Fruit fly (Drosophila melanogaster) whole organism, embryonic: Measurements from ENCODE around the gene CG16972.

Experiments
- Antp ChIP-seq: fragments of 200-800 bp; sonication (Bioruptor generic); optimal IDR thresholded peaks from 3 replicates; lab custom pipeline; 2016; ENCODE audit warnings: missing biosample characterization, missing genetic modification characterization
- B-H1 ChIP-seq: fragments of 200-800 bp; sonication (Bioruptor generic); IDR thresholded peaks from 3 replicates; pipeline ENCODE4 v1.3.6; 2022; ENCODE audit warnings: missing biosample characterization, missing genetic modification characterization
- CG1024 ChIP-seq: fragments of 200-800 bp; sonication (Bioruptor generic); IDR thresholded peaks from 2 replicates; pipeline ENCODE4 v1.3.6; 2022; ENCODE audit warnings: missing biosample characterization, missing genetic modification characterization
- CG11093 ChIP-seq: fragments of 200-800 bp; sonication (Bioruptor generic); IDR thresholded peaks from 3 replicates; pipeline ENCODE4 v1.3.6; 2022; ENCODE audit warnings: missing biosample characterization, missing genetic modification characterization
- CG12155 ChIP-seq: fragments of 200-800 bp; sonication (Bioruptor generic); optimal IDR thresholded peaks from 3 replicates; lab custom pipeline; 2016; ENCODE audit warnings: missing biosample characterization, missing genetic modification characterization
- CG13287 ChIP-seq: fragments of 200-800 bp; sonication (Bioruptor generic); IDR thresholded peaks from 2 replicates; pipeline ENCODE4 v1.3.6; 2022; ENCODE audit warnings: missing biosample characterization, missing genetic modification characterization; ENCODE audit not compliant: partially characterized antibody
- CG16779 ChIP-seq: fragments of 200-800 bp; sonication (Bioruptor generic); IDR thresholded peaks from 2 replicates; pipeline ENCODE4 v1.3.6; 2022; ENCODE audit warnings: missing biosample characterization, missing genetic modification characterization
- CG17186 ChIP-seq: fragments of 200-800 bp; sonication (Bioruptor generic); optimal IDR thresholded peaks from 3 replicates; lab custom pipeline; 2017; ENCODE audit warnings: missing biosample characterization, missing genetic modification reagents, missing genetic modification characterization
- CG30403 ChIP-seq: fragments of 200-800 bp; sonication (Bioruptor generic); optimal IDR thresholded peaks from 3 replicates; lab custom pipeline; 2016; ENCODE audit warnings: missing biosample characterization, missing genetic modification characterization
- CG30431 ChIP-seq: fragments of 200-800 bp; sonication (Bioruptor generic); optimal IDR thresholded peaks from 2 replicates; lab custom pipeline; 2017; ENCODE audit warnings: missing biosample characterization, missing genetic modification characterization
- CG3847 ChIP-seq: fragments of 200-800 bp; sonication (Bioruptor generic); IDR thresholded peaks from 2 replicates; pipeline ENCODE4 v1.3.6; 2022; ENCODE audit warnings: missing biosample characterization, missing genetic modification characterization
- CG4424 ChIP-seq: fragments of 200-800 bp; sonication (Bioruptor generic); optimal IDR thresholded peaks from 3 replicates; lab custom pipeline; 2016; ENCODE audit warnings: missing biosample characterization, missing genetic modification characterization
- CG4617 ChIP-seq: fragments of 200-800 bp; sonication (Bioruptor generic); optimal IDR thresholded peaks from 3 replicates; lab custom pipeline; 2016; ENCODE audit warnings: missing biosample characterization, missing genetic modification characterization, borderline replicate concordance
- CG6254 ChIP-seq: fragments of 200-800 bp; sonication (Bioruptor generic); optimal IDR thresholded peaks from 3 replicates; lab custom pipeline; 2017; ENCODE audit warnings: mild to moderate bottlenecking, missing biosample characterization, missing genetic modification reagents, missing genetic modification characterization
- CG6854 ChIP-seq: fragments of 200-800 bp; sonication (Bioruptor generic); optimal IDR thresholded peaks from 3 replicates; lab custom pipeline; 2017; ENCODE audit warnings: missing biosample characterization, mild to moderate bottlenecking, missing genetic modification characterization
- CG9609 ChIP-seq: fragments of 200-800 bp; sonication (Bioruptor generic); optimal IDR thresholded peaks from 3 replicates; lab custom pipeline; 2016; ENCODE audit warnings: missing biosample characterization, missing genetic modification characterization
- D19A ChIP-seq: fragments of 200-800 bp; optimal IDR thresholded peaks from 3 replicates; lab custom pipeline; 2019; ENCODE audit warnings: missing biosample characterization, mild to moderate bottlenecking, missing genetic modification characterization, moderate library complexity
- Dip3 ChIP-seq: fragments of 200-800 bp; sonication (Bioruptor generic); optimal IDR thresholded peaks from 3 replicates; lab custom pipeline; 2016; ENCODE audit warnings: missing biosample characterization, missing genetic modification characterization
- HLH3B ChIP-seq: fragments of 200-800 bp; sonication (Bioruptor generic); IDR thresholded peaks from 2 replicates; pipeline ENCODE4 v1.3.6; 2022; ENCODE audit warnings: missing biosample characterization, missing genetic modification characterization
- HLH54F ChIP-seq: fragments of 200-800 bp; sonication (Bioruptor generic); optimal IDR thresholded peaks from 3 replicates; lab custom pipeline; 2016; ENCODE audit warnings: missing biosample characterization, missing genetic modification characterization
- Hmr ChIP-seq: fragments of 200-800 bp; sonication (Bioruptor generic); optimal IDR thresholded peaks from 3 replicates; lab custom pipeline; 2017; ENCODE audit warnings: mild to moderate bottlenecking, missing biosample characterization, missing genetic modification reagents, missing genetic modification characterization
- Med ChIP-seq: fragments of 200-800 bp; sonication (Bioruptor generic); peaks from one replicate; lab custom pipeline; 2016; ENCODE audit warnings: missing biosample characterization, missing genetic modification characterization, mild to moderate bottlenecking, inconsistent platforms, moderate library complexity
- Myb ChIP-seq: fragments of 200-800 bp; sonication (Bioruptor generic); optimal IDR thresholded peaks from 2 replicates; lab custom pipeline; 2016; ENCODE audit warnings: missing biosample characterization, missing genetic modification characterization
- NC2α ChIP-seq: fragments of 200-800 bp; sonication (Bioruptor generic); optimal IDR thresholded peaks from 2 replicates; lab custom pipeline; 2016; ENCODE audit warnings: missing biosample characterization, missing genetic modification characterization
- Pdp1 ChIP-seq, 2 experiments: fragments of 200-800 bp; sonication (Bioruptor generic); optimal IDR thresholded peaks; 3 replicates each; lab custom pipeline; 2016; ENCODE audit warnings: missing biosample characterization in 2 of 2, missing genetic modification characterization in 2 of 2, mild to moderate bottlenecking in 1 of 2, moderate library complexity in 1 of 2
- Six4 ChIP-seq: fragments of 200-800 bp; sonication (Bioruptor generic); optimal IDR thresholded peaks from 2 replicates; lab custom pipeline; 2016; ENCODE audit warnings: missing biosample characterization, missing genetic modification characterization
- Sox100B ChIP-seq: fragments of 200-800 bp; sonication (Bioruptor generic); optimal IDR thresholded peaks from 3 replicates; lab custom pipeline; 2018; ENCODE audit warnings: missing biosample characterization, mild to moderate bottlenecking, missing genetic modification characterization
- ara ChIP-seq: fragments of 200-800 bp; sonication (Bioruptor generic); IDR thresholded peaks from 2 replicates; pipeline ENCODE4 v1.3.6; 2022; ENCODE audit warnings: missing biosample characterization, missing genetic modification characterization
- chm ChIP-seq: fragments of 200-800 bp; sonication (Bioruptor generic); IDR thresholded peaks from 2 replicates; pipeline ENCODE4 v1.3.6; 2022; ENCODE audit warnings: missing biosample characterization, missing genetic modification characterization
- cwo ChIP-seq: fragments of 200-800 bp; sonication (Bioruptor generic); optimal IDR thresholded peaks from 3 replicates; lab custom pipeline; 2017; ENCODE audit warnings: missing biosample characterization, missing genetic modification characterization, mild to moderate bottlenecking, moderate library complexity, missing genetic modification reagents
- dm ChIP-seq: fragments of 200-800 bp; sonication (Bioruptor generic); optimal IDR thresholded peaks from 3 replicates; lab custom pipeline; 2016; ENCODE audit warnings: missing biosample characterization, missing genetic modification characterization
- ems ChIP-seq: fragments of 200-800 bp; sonication (Bioruptor generic); optimal IDR thresholded peaks from 3 replicates; lab custom pipeline; 2016; ENCODE audit warnings: missing biosample characterization, missing genetic modification characterization
- grau ChIP-seq: fragments of 200-800 bp; optimal IDR thresholded peaks from 3 replicates; lab custom pipeline; 2019; ENCODE audit warnings: missing biosample characterization, mild to moderate bottlenecking, missing genetic modification characterization, moderate library complexity
- gro ChIP-seq: fragments of 200-800 bp; sonication (Bioruptor generic); optimal IDR thresholded peaks from 2 replicates; lab custom pipeline; 2016; ENCODE audit warnings: missing biosample characterization, missing genetic modification characterization
- hkb ChIP-seq, 2 experiments: fragments of 200-800 bp in 1 of 2; fragments of >200 bp in 1 of 2; sonication (Bioruptor generic) in 1 of 2; IDR thresholded peaks in 1 of 2; optimal IDR thresholded peaks in 1 of 2; 2 replicates each; pipeline versions ENCODE4 v1.3.6 to Lab custom; 2017 to 2022; ENCODE audit warnings: missing biosample characterization in 1 of 2, missing genetic modification characterization in 1 of 2
- kay ChIP-seq: fragments of 200-800 bp; sonication (Bioruptor generic); optimal IDR thresholded peaks from 2 replicates; lab custom pipeline; 2016; ENCODE audit warnings: missing biosample characterization, missing genetic modification characterization
- oc ChIP-seq: fragments of 200-800 bp; sonication (Bioruptor generic); optimal IDR thresholded peaks from 2 replicates; lab custom pipeline; 2018; ENCODE audit warnings: missing biosample characterization, mild to moderate bottlenecking, missing genetic modification characterization, moderate library complexity
- odd ChIP-seq: fragments of 200-800 bp; sonication (Bioruptor generic); optimal IDR thresholded peaks from 2 replicates; lab custom pipeline; 2017; ENCODE audit warnings: missing biosample characterization, mild to moderate bottlenecking, missing genetic modification characterization
- onecut ChIP-seq: fragments of 200-800 bp; sonication (Bioruptor generic); IDR thresholded peaks from 2 replicates; pipeline ENCODE4 v1.3.6; 2022; ENCODE audit warnings: missing biosample characterization, missing genetic modification characterization
- rib ChIP-seq: fragments of 200-800 bp; sonication (Bioruptor generic); IDR thresholded peaks from 2 replicates; pipeline ENCODE4 v1.3.6; 2022; ENCODE audit warnings: missing biosample characterization, missing genetic modification characterization
- sd ChIP-seq: fragments of 200-800 bp; sonication (Bioruptor generic); optimal IDR thresholded peaks from 3 replicates; lab custom pipeline; 2018; ENCODE audit warnings: missing biosample characterization, mild to moderate bottlenecking, missing genetic modification characterization, moderate library complexity
- sens ChIP-seq: fragments of 200-800 bp; sonication (Bioruptor generic); peaks from one replicate; lab custom pipeline; 2016; ENCODE audit warnings: missing biosample characterization, missing genetic modification characterization
- sim ChIP-seq: fragments of 200-800 bp; sonication (Bioruptor generic); IDR thresholded peaks from 2 replicates; pipeline ENCODE4 v1.3.6; 2022; ENCODE audit warnings: missing biosample characterization, missing genetic modification characterization
- sima ChIP-seq: fragments of 200-800 bp; sonication (Bioruptor generic); optimal IDR thresholded peaks from 2 replicates; lab custom pipeline; 2016; ENCODE audit warnings: missing biosample characterization, missing genetic modification characterization
- ssp ChIP-seq: fragments of 200-800 bp; sonication (Bioruptor generic); IDR thresholded peaks from 2 replicates; pipeline ENCODE4 v1.3.6; 2022; ENCODE audit warnings: missing biosample characterization, missing genetic modification characterization
- tll ChIP-seq, 2 experiments: fragments of 200-800 bp in 1 of 2; fragments of >200 bp in 1 of 2; sonication (Bioruptor generic) in 1 of 2; optimal IDR thresholded peaks; 2 replicates each; lab custom pipeline; 2017 to 2019; ENCODE audit warnings: missing biosample characterization in 2 of 2, missing genetic modification characterization in 2 of 2, mild to moderate bottlenecking in 1 of 2, moderate library complexity in 1 of 2
- zfh1 ChIP-seq: fragments of 200-800 bp; sonication (Bioruptor generic); IDR thresholded peaks from 3 replicates; pipeline ENCODE4 v1.3.6; 2022; ENCODE audit warnings: missing biosample characterization, missing genetic modification characterization

The CG16972 gene

dm6 chr2L:13205256-13205655 is 2.2 kb upstream of the CG16972 start (continued):
- TF ChIP-seq Hmr (GFP tag; lab: Kevin White, UChicago) = peak; percentile 55
- no peak for TF ChIP-seq CG16779 (GFP tag; lab: Robert Waterston, UW)
- TF ChIP-seq CG30431 (GFP tag; lab: Kevin White, UChicago) = no peak
- no peak for TF ChIP-seq sima (GFP tag; lab: Kevin White, UChicago)
- TF ChIP-seq sim (GFP tag; lab: Robert Waterston, UW) = no peak
- TF ChIP-seq, all 482 proteins: peak for 155

- TF ChIP-seq CG11093 (GFP tag; lab: Robert Waterston, UW) = no peak
- peak in 1 of 2 experiments; percentile 76 for TF ChIP-seq Pdp1 (GFP tag; optimal IDR thresholded peaks at IDR 0.05; lab: Kevin White, UChicago)
- TF ChIP-seq Med = peak; percentile 34
- TF ChIP-seq CG6854 (GFP tag; lab: Kevin White, UChicago) = peak; percentile 13
- no peak for TF ChIP-seq CG6254 (GFP tag; lab: Kevin White, UChicago)
- peak; percentile 13 for TF ChIP-seq cwo
- TF ChIP-seq onecut = 0 out of 2 replicates have a peak, but pooled peaks have one; percentile 2
- peak; percentile 60 for TF ChIP-seq sd
- no peak for TF ChIP-seq CG4424 (GFP tag; lab: Kevin White, UChicago)
- peak; percentile 51; the same call in 1 of the 2 replicates for TF ChIP-seq chm (GFP tag; lab: Robert Waterston, UW)
- TF ChIP-seq kay = peak; percentile 40
These were observed 1.1 kb upstream of the CG16972 start for dm6 chr2L:13204151-13204550.

dm6 chr2L:13203437-13204137 is 492 bp upstream of the CG16972 start, which contains the start of gene Pect:
Gene Pect, plus strand, starts transcription at chr2L:13203762.
- peak; percentile 64 for TF ChIP-seq dm (GFP tag; lab: Kevin White, UChicago)
- TF ChIP-seq Six4 = peak; percentile 4
- TF ChIP-seq odd (GFP tag; lab: Kevin White, UChicago) = no peak
- TF ChIP-seq sens (GFP tag; lab: Kevin White, UChicago) = peak; percentile 6
- peak; percentile 6 for TF ChIP-seq Myb (GFP tag; lab: Kevin White, UChicago)
- no peak for TF ChIP-seq Dip3 (GFP tag; lab: Kevin White, UChicago)
- TF ChIP-seq NC2α = peak; percentile 8
- peak; percentile 63 for TF ChIP-seq CG13287 (GFP tag; lab: Robert Waterston, UW)
- peak; percentile 11 for TF ChIP-seq CG17186 (GFP tag; lab: Kevin White, UChicago)
- TF ChIP-seq CG12155 (GFP tag; lab: Kevin White, UChicago) = peak; percentile 8
- TF ChIP-seq HLH3B (GFP tag; lab: Robert Waterston, UW) = no peak; the same call in 1 of the 2 replicates
- TF ChIP-seq oc = no peak
- no peak for TF ChIP-seq zfh1 (GFP tag; lab: Robert Waterston, UW)
- no peak for TF ChIP-seq CG4617
- TF ChIP-seq Sox100B = no peak
- TF ChIP-seq rib (GFP tag; lab: Robert Waterston, UW) = no peak
- TF ChIP-seq Antp (GFP tag; lab: Kevin White, UChicago) = peak; percentile 24
- TF ChIP-seq tll (GFP tag; optimal IDR thresholded peaks at IDR 0.05; lab: Kevin White, UChicago) = peak in 1 of 2 experiments; percentile 14
- no peak for TF ChIP-seq CG1024 (GFP tag; lab: Robert Waterston, UW)
- no peak for TF ChIP-seq hkb (optimal IDR thresholded peaks at IDR 0.05; lab: Kevin White, UChicago)
- 0 out of 2 replicates have a peak, but pooled peaks have one; percentile 52 for TF ChIP-seq hkb (GFP tag; IDR thresholded peaks at IDR 0.05; lab: Robert Waterston, UW)
- TF ChIP-seq D19A (tag; lab: Kevin White, UChicago) = no peak
- TF ChIP-seq HLH54F (GFP tag; lab: Kevin White, UChicago) = no peak
- TF ChIP-seq gro (GFP tag; lab: Kevin White, UChicago) = peak; percentile 62
- no peak for TF ChIP-seq ara
- TF ChIP-seq B-H1 (GFP tag; lab: Robert Waterston, UW) = no peak
- peak; percentile 20 for TF ChIP-seq grau (tag; lab: Kevin White, UChicago)
- TF ChIP-seq CG3847 (GFP tag; lab: Robert Waterston, UW) = 0 out of 2 replicates have a peak, but pooled peaks have one; percentile 28
- peak; percentile 26 for TF ChIP-seq CG30403 (GFP tag; lab: Kevin White, UChicago)
- no peak for TF ChIP-seq ems (GFP tag; lab: Kevin White, UChicago)
- TF ChIP-seq CG9609 = no peak
- no peak for TF ChIP-seq ssp (GFP tag; lab: Robert Waterston, UW)
